Fruit fly (Drosophila melanogaster): ENCODE data around the gene CG9109.

The CG9109 gene

DNA sequence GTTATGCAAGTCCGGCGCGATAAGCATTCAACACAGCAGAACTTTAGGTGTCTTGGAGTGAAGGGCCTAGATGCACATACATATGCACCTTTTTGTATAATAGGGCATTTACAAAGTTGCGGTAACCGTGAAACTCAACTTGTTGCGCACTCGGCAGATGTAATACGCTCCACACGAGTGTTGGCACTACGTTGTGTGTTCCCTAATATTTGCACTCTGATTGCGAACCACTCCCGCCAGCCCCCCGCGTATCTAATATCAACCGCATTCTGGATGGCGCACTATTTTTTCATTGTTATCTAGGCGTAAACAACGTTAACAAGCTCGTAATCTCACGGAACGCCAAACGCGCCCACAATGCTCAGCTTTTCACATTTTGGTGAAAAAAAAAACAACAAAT, 46.1 kb upstream of the CG9109 start:
- TF ChIP-seq CG32006 (GFP tag; optimal IDR thresholded peaks at IDR 0.05): no peak
- TF ChIP-seq Ets21C (GFP tag; optimal IDR thresholded peaks at IDR 0.05): no peak
- TF ChIP-seq CG16779 (tag; optimal IDR thresholded peaks at IDR 0.05): peak; percentile 39
- peak; percentile 91 for TF ChIP-seq fkh (GFP tag; optimal IDR thresholded peaks at IDR 0.05)
- peak; percentile 28; the same call in 1 of the 3 replicates for TF ChIP-seq CG6163 (GFP tag; IDR thresholded peaks at IDR 0.05)

DNA sequence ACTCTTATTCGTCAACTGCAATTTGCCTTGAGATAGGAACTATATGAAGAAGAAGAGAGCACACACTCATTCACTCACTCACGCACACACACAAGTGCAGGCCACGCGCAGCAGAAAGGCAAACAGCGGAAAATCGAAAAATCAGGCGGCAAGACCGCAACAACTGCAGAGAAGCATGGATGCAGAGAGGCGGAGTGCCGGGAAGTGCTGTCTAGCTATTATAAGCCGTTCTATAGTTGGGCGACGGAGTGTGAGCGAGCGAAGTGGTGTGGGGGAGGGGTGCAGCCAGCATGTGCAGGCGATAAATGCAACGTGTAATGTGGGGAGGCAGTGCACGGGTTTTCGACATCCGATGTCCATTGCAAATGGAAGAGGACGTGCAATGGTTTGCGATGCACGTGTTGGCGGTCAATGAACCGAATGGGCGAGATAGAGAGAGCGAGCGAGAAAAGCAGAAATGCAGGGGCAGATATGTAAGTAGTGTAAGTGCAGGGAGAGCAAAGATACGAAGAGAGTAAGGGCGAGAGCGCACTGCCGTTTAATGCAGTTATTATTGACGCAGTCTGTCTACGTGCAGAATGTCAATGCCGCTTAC, 44.6 kb upstream of the CG9109 start:
- TF ChIP-seq Eip93F (GFP tag; optimal IDR thresholded peaks at IDR 0.05) (no peak), CG11294 (GFP tag; IDR thresholded peaks at IDR 0.05) (no peak), ss (GFP tag; optimal IDR thresholded peaks at IDR 0.05) (peak; percentile 63 to 72), Smox (GFP tag; optimal IDR thresholded peaks at IDR 0.05) (no peak), vri (GFP tag; optimal IDR thresholded peaks at IDR 0.05) (peak; percentile 29), CG11762 (GFP tag; optimal IDR thresholded peaks at IDR 0.05; ENCODE audit: insufficient read depth) (no peak), dac (GFP tag; optimal IDR thresholded peaks at IDR 0.05) (no peak), fkh (GFP tag; optimal IDR thresholded peaks at IDR 0.05) (peak; percentile 71), CG7368 (GFP tag; optimal IDR thresholded peaks at IDR 0.05) (peak; percentile 29), CG11902 (GFP tag; optimal IDR thresholded peaks at IDR 0.05) (no peak), CG1621 (tag; optimal IDR thresholded peaks at IDR 0.05) (peak; percentile 25), Sox14 (GFP tag; optimal IDR thresholded peaks at IDR 0.05) (peak; percentile 1), Lpt (GFP tag; optimal IDR thresholded peaks at IDR 0.05) (peak; percentile 75), CG6163 (GFP tag; IDR thresholded peaks at IDR 0.05) (peak; percentile 73), CG8319 (GFP tag; optimal IDR thresholded peaks at IDR 0.05) (no peak), Ets21C (GFP tag; optimal IDR thresholded peaks at IDR 0.05) (no peak), Met (GFP tag; optimal IDR thresholded peaks at IDR 0.05) (peak; percentile 100), Eip75B (GFP tag; optimal IDR thresholded peaks at IDR 0.05) (peak; percentile 86), CG6854 (GFP tag; optimal IDR thresholded peaks at IDR 0.05) (peak; percentile 50), Blimp-1 (GFP tag; optimal IDR thresholded peaks at IDR 0.05) (no peak), CG16779 (tag; optimal IDR thresholded peaks at IDR 0.05) (peak; percentile 63), CG3032 (tag; optimal IDR thresholded peaks at IDR 0.05) (no peak), CG6276 (GFP tag; optimal IDR thresholded peaks at IDR 0.05) (peak; percentile 21), CG34406 (GFP tag; optimal IDR thresholded peaks at IDR 0.05) (no peak), Eip78C (GFP tag) (peak; percentile 88), CG10631 (GFP tag; optimal IDR thresholded peaks at IDR 0.05) (no peak), esn (GFP tag; optimal IDR thresholded peaks at IDR 0.05) (peak; percentile 3), fd85E (GFP tag; optimal IDR thresholded peaks at IDR 0.05) (no peak), net (GFP tag; optimal IDR thresholded peaks at IDR 0.05) (peak; percentile 16), CG15336 (GFP tag; IDR thresholded peaks at IDR 0.05) (peak; percentile 38; the same call in 1 of the 2 replicates), topi (GFP tag; optimal IDR thresholded peaks at IDR 0.05) (peak; percentile 8), acj6 (GFP tag; optimal IDR thresholded peaks at IDR 0.05) (no peak), Gug (GFP tag; IDR thresholded peaks at IDR 0.05) (peak; percentile 42), Hr4 (GFP tag; optimal IDR thresholded peaks at IDR 0.05) (no peak), spab (GFP tag; optimal IDR thresholded peaks at IDR 0.05) (no peak), achi (GFP tag; optimal IDR thresholded peaks at IDR 0.05) (no peak), eg (GFP tag; IDR thresholded peaks at IDR 0.05) (no peak), CG6808 (GFP tag; optimal IDR thresholded peaks at IDR 0.05) (no peak), dsx (GFP tag; optimal IDR thresholded peaks at IDR 0.05; ENCODE audit: poor library complexity, severe bottlenecking) (peak; percentile 30), svp (GFP tag) (peak; percentile 85), Ets96B (tag; optimal IDR thresholded peaks at IDR 0.05) (no peak), Sox15 (GFP tag; optimal IDR thresholded peaks at IDR 0.05) (no peak), Hr38 (GFP tag; optimal IDR thresholded peaks at IDR 0.05) (no peak), CG8119 (GFP tag; IDR thresholded peaks at IDR 0.05) (no peak)

Data from whole organism, prepupa.